Fruit fly (Drosophila melanogaster) whole organism: Measurements from ENCODE around the gene CG15628.

Experiments used
- CG8478 ChIP-seq: fragments of >200 bp; optimal IDR thresholded peaks from 2 replicates; lab custom pipeline; 2018; ENCODE audit warnings: inconsistent platforms
- usp ChIP-seq: fragments of >200 bp; optimal IDR thresholded peaks from 2 replicates; lab custom pipeline; 2017; ENCODE audit warnings: missing biosample characterization, missing genetic modification characterization, mixed read lengths

dm6 chr2L:4812261-4813022, 9.1 kb upstream of the CG15628 start, which contains the start of gene CG15629:
- TF ChIP-seq CG8478 (lab: Kevin White, UChicago) (no peak), usp (GFP tag; lab: Kevin White, UChicago) (no peak)
